Fruit fly (Drosophila melanogaster) whole organism, embryonic: ENCODE measurements around the gene CG13364.

Experiments
- Atf6 ChIP-seq: fragments of 200-800 bp; sonication (Bioruptor generic); IDR thresholded peaks from 2 replicates; pipeline ENCODE4 v1.3.6; 2022; ENCODE audit warnings: missing biosample characterization, missing genetic modification characterization
- BEAF-32 ChIP-seq: fragments of 200-800 bp; sonication (Bioruptor generic); optimal IDR thresholded peaks from 3 replicates; lab custom pipeline; 2017; ENCODE audit warnings: missing biosample characterization, missing genetic modification characterization, mild to moderate bottlenecking, moderate library complexity, missing genetic modification reagents
- Bdp1 ChIP-seq: fragments of 200-800 bp; sonication (Bioruptor generic); optimal IDR thresholded peaks from 3 replicates; lab custom pipeline; 2016; ENCODE audit warnings: missing biosample characterization, missing genetic modification characterization
- CG10274 ChIP-seq: fragments of 200-800 bp; sonication (Bioruptor generic); optimal IDR thresholded peaks from 3 replicates; lab custom pipeline; 2017; ENCODE audit warnings: missing biosample characterization, mild to moderate bottlenecking, missing genetic modification characterization
- CG10543 ChIP-seq: fragments of 200-800 bp; sonication (Bioruptor generic); optimal IDR thresholded peaks from 3 replicates; lab custom pipeline; 2017; ENCODE audit warnings: missing biosample characterization, mild to moderate bottlenecking, missing genetic modification characterization, moderate library complexity
- CG11504 ChIP-seq: fragments of 200-800 bp; sonication (Bioruptor generic); optimal IDR thresholded peaks from 3 replicates; lab custom pipeline; 2019; ENCODE audit warnings: missing biosample characterization, mild to moderate bottlenecking, missing genetic modification characterization, moderate library complexity
- CG12071 ChIP-seq: fragments of 200-800 bp; sonication (Bioruptor generic); optimal IDR thresholded peaks from 3 replicates; lab custom pipeline; 2018; ENCODE audit warnings: missing biosample characterization, mild to moderate bottlenecking, missing genetic modification characterization
- CG13424 ChIP-seq: fragments of 200-800 bp; sonication (Bioruptor generic); optimal IDR thresholded peaks from 2 replicates; lab custom pipeline; 2019; ENCODE audit warnings: missing biosample characterization, mild to moderate bottlenecking, missing genetic modification characterization, moderate library complexity
- CG17385 ChIP-seq: fragments of 200-800 bp; sonication (Bioruptor generic); optimal IDR thresholded peaks from 3 replicates; lab custom pipeline; 2018; ENCODE audit warnings: missing biosample characterization, mild to moderate bottlenecking, missing genetic modification characterization
- CG2889 ChIP-seq: fragments of 200-800 bp; sonication (Bioruptor generic); IDR thresholded peaks from 3 replicates; pipeline ENCODE4 v1.3.6; 2022; ENCODE audit warnings: missing biosample characterization, missing genetic modification characterization
- CG3281 ChIP-seq: fragments of 200-800 bp; sonication (Bioruptor generic); optimal IDR thresholded peaks from 3 replicates; lab custom pipeline; 2017; ENCODE audit warnings: missing biosample characterization, mild to moderate bottlenecking, missing genetic modification characterization
- CG3407 ChIP-seq: fragments of 200-800 bp; sonication (Bioruptor generic); optimal IDR thresholded peaks from 2 replicates; lab custom pipeline; 2018; ENCODE audit warnings: missing biosample characterization, mild to moderate bottlenecking, missing genetic modification characterization
- CG6791 ChIP-seq: fragments of 200-800 bp; sonication (Bioruptor generic); IDR thresholded peaks from 3 replicates; pipeline ENCODE4 v1.3.6; 2022; ENCODE audit warnings: missing biosample characterization, missing genetic modification characterization; ENCODE audit not compliant: partially characterized antibody
- CG6854 ChIP-seq: fragments of 200-800 bp; sonication (Bioruptor generic); optimal IDR thresholded peaks from 3 replicates; lab custom pipeline; 2017; ENCODE audit warnings: missing biosample characterization, mild to moderate bottlenecking, missing genetic modification characterization
- CG7745 ChIP-seq: fragments of 200-800 bp; sonication (Bioruptor generic); optimal IDR thresholded peaks from 2 replicates; lab custom pipeline; 2018; ENCODE audit warnings: missing biosample characterization, mild to moderate bottlenecking, missing genetic modification characterization, moderate library complexity
- CG7987 ChIP-seq: fragments of 200-800 bp; sonication (Bioruptor generic); optimal IDR thresholded peaks from 2 replicates; lab custom pipeline; 2018; ENCODE audit warnings: missing biosample characterization, mild to moderate bottlenecking, missing genetic modification characterization, moderate library complexity
- CG8089 ChIP-seq: fragments of 200-800 bp; sonication (Bioruptor generic); optimal IDR thresholded peaks from 3 replicates; lab custom pipeline; 2016; ENCODE audit warnings: missing biosample characterization, missing genetic modification characterization
- CG9609 ChIP-seq: fragments of 200-800 bp; sonication (Bioruptor generic); optimal IDR thresholded peaks from 3 replicates; lab custom pipeline; 2016; ENCODE audit warnings: missing biosample characterization, missing genetic modification characterization
- CG9727 ChIP-seq: fragments of 200-800 bp; sonication (Bioruptor generic); optimal IDR thresholded peaks from 3 replicates; lab custom pipeline; 2017; ENCODE audit warnings: missing biosample characterization, mild to moderate bottlenecking, missing genetic modification characterization
- CG9797 ChIP-seq: fragments of 200-800 bp; sonication (Bioruptor generic); optimal IDR thresholded peaks from 3 replicates; lab custom pipeline; 2018; ENCODE audit warnings: missing biosample characterization, mild to moderate bottlenecking, missing genetic modification characterization
- CkIIα-i1 ChIP-seq: fragments of 200-800 bp; sonication (Bioruptor generic); IDR thresholded peaks from 2 replicates; pipeline ENCODE4 v1.3.6; 2022; ENCODE audit warnings: missing biosample characterization, missing genetic modification characterization
- CoRest ChIP-seq: fragments of 200-800 bp; sonication (Bioruptor generic); optimal IDR thresholded peaks from 3 replicates; lab custom pipeline; 2018; ENCODE audit warnings: missing biosample characterization, mild to moderate bottlenecking, missing genetic modification characterization, moderate library complexity
- Dp ChIP-seq: fragments of 200-800 bp; sonication (Bioruptor generic); optimal IDR thresholded peaks from 2 replicates; lab custom pipeline; 2018; ENCODE audit warnings: missing biosample characterization, mild to moderate bottlenecking, missing genetic modification characterization, moderate library complexity
- H15 ChIP-seq: fragments of 200-800 bp; sonication (Bioruptor generic); IDR thresholded peaks from 3 replicates; pipeline ENCODE4 v1.3.6; 2022; ENCODE audit warnings: missing biosample characterization, missing genetic modification characterization
- Hr3 ChIP-seq: fragments of 200-800 bp; sonication (Bioruptor generic); optimal IDR thresholded peaks from 3 replicates; lab custom pipeline; 2016; ENCODE audit warnings: missing biosample characterization, missing genetic modification characterization
- Med ChIP-seq: fragments of 200-800 bp; sonication (Bioruptor generic); peaks from one replicate; lab custom pipeline; 2016; ENCODE audit warnings: missing biosample characterization, missing genetic modification characterization, mild to moderate bottlenecking, inconsistent platforms, moderate library complexity
- NC2β ChIP-seq: fragments of 200-800 bp; sonication (Bioruptor generic); optimal IDR thresholded peaks from 2 replicates; lab custom pipeline; 2016; ENCODE audit warnings: missing biosample characterization, missing genetic modification characterization
- Neu2 ChIP-seq: fragments of 200-800 bp; sonication (Bioruptor generic); optimal IDR thresholded peaks from 3 replicates; lab custom pipeline; 2016; ENCODE audit warnings: missing biosample characterization, missing genetic modification characterization, borderline replicate concordance
- Ravus ChIP-seq: fragments of 200-800 bp; sonication (Bioruptor generic); IDR thresholded peaks from 2 replicates; pipeline ENCODE4 v1.3.6; 2022; ENCODE audit warnings: missing biosample characterization, missing genetic modification characterization
- Scr ChIP-seq: fragments of 200-800 bp; sonication (Bioruptor generic); IDR thresholded peaks from 2 replicates; pipeline ENCODE4 v1.3.6; 2022; ENCODE audit warnings: missing biosample characterization, missing genetic modification characterization; ENCODE audit not compliant: partially characterized antibody
- Sox100B ChIP-seq: fragments of 200-800 bp; sonication (Bioruptor generic); optimal IDR thresholded peaks from 3 replicates; lab custom pipeline; 2018; ENCODE audit warnings: missing biosample characterization, mild to moderate bottlenecking, missing genetic modification characterization
- cad ChIP-seq: fragments of >200 bp; optimal IDR thresholded peaks from 2 replicates; lab custom pipeline; 2017; ENCODE audit warnings: missing biosample characterization, missing genetic modification characterization
- cas ChIP-seq: fragments of 200-800 bp; sonication (Bioruptor generic); IDR thresholded peaks from 2 replicates; pipeline ENCODE4 v1.3.6; 2022; ENCODE audit warnings: missing biosample characterization, missing genetic modification characterization
- crc ChIP-seq: fragments of 200-800 bp; sonication (Bioruptor generic); optimal IDR thresholded peaks from 2 replicates; lab custom pipeline; 2016; ENCODE audit warnings: missing biosample characterization, missing genetic modification characterization
- crp ChIP-seq, 2 experiments: fragments of 200-800 bp; sonication (Bioruptor generic); optimal IDR thresholded peaks; 2 replicates in 1 of 2; 3 replicates in 1 of 2; lab custom pipeline; 2017; ENCODE audit warnings: missing biosample characterization in 2 of 2, missing genetic modification characterization in 2 of 2, mild to moderate bottlenecking in 1 of 2, moderate library complexity in 1 of 2
- dati ChIP-seq: fragments of 200-800 bp; sonication (Bioruptor generic); IDR thresholded peaks from 2 replicates; pipeline ENCODE4 v1.3.6; 2022; ENCODE audit warnings: missing biosample characterization, missing genetic modification characterization
- dmrt11E ChIP-seq: fragments of 200-800 bp; sonication (Bioruptor generic); optimal IDR thresholded peaks from 3 replicates; lab custom pipeline; 2018; ENCODE audit warnings: missing biosample characterization, mild to moderate bottlenecking, missing genetic modification characterization, moderate library complexity
- dysf ChIP-seq: fragments of 200-800 bp; sonication (Bioruptor generic); IDR thresholded peaks from 3 replicates; pipeline ENCODE4 v1.3.6; 2022; ENCODE audit warnings: missing biosample characterization, missing genetic modification characterization
- fu2 ChIP-seq: fragments of 200-800 bp; sonication (Bioruptor generic); optimal IDR thresholded peaks from 2 replicates; lab custom pipeline; 2016; ENCODE audit warnings: missing biosample characterization, missing genetic modification characterization
- grau ChIP-seq: fragments of 200-800 bp; optimal IDR thresholded peaks from 3 replicates; lab custom pipeline; 2019; ENCODE audit warnings: missing biosample characterization, mild to moderate bottlenecking, missing genetic modification characterization, moderate library complexity
- salm ChIP-seq: fragments of 200-800 bp; sonication (Bioruptor generic); optimal IDR thresholded peaks from 2 replicates; lab custom pipeline; 2018; ENCODE audit warnings: missing biosample characterization, mild to moderate bottlenecking, missing genetic modification characterization
- schlank ChIP-seq: fragments of 200-800 bp; sonication (Bioruptor generic); optimal IDR thresholded peaks from 2 replicates; lab custom pipeline; 2018; ENCODE audit warnings: missing biosample characterization, mild to moderate bottlenecking, missing genetic modification characterization
- sens ChIP-seq: fragments of 200-800 bp; sonication (Bioruptor generic); peaks from one replicate; lab custom pipeline; 2016; ENCODE audit warnings: missing biosample characterization, missing genetic modification characterization
- slbo ChIP-seq: fragments of 200-800 bp; sonication (Bioruptor generic); IDR thresholded peaks from 2 replicates; pipeline ENCODE4 v1.3.6; 2022; ENCODE audit warnings: missing biosample characterization, missing genetic modification characterization
- so ChIP-seq: fragments of 200-800 bp; sonication (Bioruptor generic); IDR thresholded peaks from 3 replicates; pipeline ENCODE4 v1.3.6; 2022; ENCODE audit warnings: missing biosample characterization, missing genetic modification characterization
- sr ChIP-seq: fragments of 200-800 bp; sonication (Bioruptor generic); IDR thresholded peaks from 3 replicates; pipeline ENCODE4 v1.3.6; 2022; ENCODE audit warnings: missing biosample characterization, missing genetic modification characterization
- tio ChIP-seq: fragments of 200-800 bp; sonication (Bioruptor generic); optimal IDR thresholded peaks from 2 replicates; lab custom pipeline; 2017; ENCODE audit warnings: missing biosample characterization, missing genetic modification characterization, inconsistent platforms
- twi ChIP-seq: fragments of 200-800 bp; optimal IDR thresholded peaks from 2 replicates; lab custom pipeline; 2019; ENCODE audit warnings: missing biosample characterization, mild to moderate bottlenecking, missing genetic modification characterization, moderate library complexity
- zfh2 ChIP-seq: fragments of 200-800 bp; sonication (Bioruptor generic); optimal IDR thresholded peaks from 2 replicates; lab custom pipeline; 2016; ENCODE audit warnings: missing biosample characterization, missing genetic modification characterization

Gene CG13364

dm6 chrX:655492-656379 is 30.7 kb upstream of the CG13364 start, which contains the start of the genes Hmt4-20 and SkpA (continued):
- TF ChIP-seq Scr (GFP tag; lab: Robert Waterston, UW) (peak; percentile 92), BEAF-32 (peak; percentile 99), H15 (GFP tag; lab: Robert Waterston, UW) (no peak), dmrt11E (tag; lab: Kevin White, UChicago) (no peak), Atf6 (GFP tag; lab: Robert Waterston, UW) (no peak), CG13424 (tag; lab: Kevin White, UChicago) (no peak), CG12071 (GFP tag; lab: Kevin White, UChicago) (no peak), Dp (GFP tag; lab: Kevin White, UChicago) (peak; percentile 59), Med (GFP tag; lab: Kevin White, UChicago) (peak; percentile 48), Hr3 (GFP tag; lab: Kevin White, UChicago) (no peak), CG10274 (GFP tag; lab: Kevin White, UChicago) (no peak), Ravus (GFP tag; lab: Robert Waterston, UW) (no peak), NC2β (GFP tag; lab: Kevin White, UChicago) (no peak), CG9609 (GFP tag; lab: Kevin White, UChicago) (no peak), fu2 (no peak), slbo (GFP tag; lab: Robert Waterston, UW) (peak; percentile 37), CG7745 (tag; lab: Kevin White, UChicago) (no peak), CG11504 (tag; lab: Kevin White, UChicago) (peak; percentile 33), tio (no peak), Sox100B (GFP tag; lab: Kevin White, UChicago) (no peak), sr (GFP tag; lab: Robert Waterston, UW) (no peak), CG8089 (GFP tag; lab: Kevin White, UChicago) (no peak), Bdp1 (GFP tag; lab: Kevin White, UChicago) (no peak), CG3407 (GFP tag; lab: Kevin White, UChicago) (no peak), crp (GFP tag; optimal IDR thresholded peaks at IDR 0.05; lab: Kevin White, UChicago) (no peak), CG10543 (no peak), CkIIα-i1 (no peak), cad (GFP tag; lab: Kevin White, UChicago) (no peak), CG7987 (GFP tag; lab: Kevin White, UChicago) (no peak), CG2889 (GFP tag; lab: Robert Waterston, UW) (no peak), dysf (GFP tag; lab: Robert Waterston, UW) (no peak), sens (GFP tag; lab: Kevin White, UChicago) (peak; percentile 79), so (GFP tag; lab: Robert Waterston, UW) (no peak), cas (GFP tag; lab: Robert Waterston, UW) (no peak), dati (GFP tag; lab: Robert Waterston, UW) (no peak), CG3281 (no peak), CG6854 (no peak), Neu2 (GFP tag; lab: Kevin White, UChicago) (no peak), CG9727 (GFP tag; lab: Kevin White, UChicago) (peak; percentile 5), twi (tag; lab: Kevin White, UChicago) (no peak), CG6791 (peak; percentile 93), CG17385 (GFP tag; lab: Kevin White, UChicago) (no peak), grau (tag; lab: Kevin White, UChicago) (peak; percentile 1), zfh2 (GFP tag; lab: Kevin White, UChicago) (peak; percentile 37), CoRest (tag; lab: Kevin White, UChicago) (peak; percentile 25), crc (GFP tag; lab: Kevin White, UChicago) (no peak), CG9797 (GFP tag; lab: Kevin White, UChicago) (peak; percentile 92), schlank (tag; lab: Kevin White, UChicago) (no peak), salm (tag; lab: Kevin White, UChicago) (no peak)
